Worm (Caenorhabditis elegans): Measurements from ENCODE around the gene F59C12.4.

Gene F59C12.4

DNA sequence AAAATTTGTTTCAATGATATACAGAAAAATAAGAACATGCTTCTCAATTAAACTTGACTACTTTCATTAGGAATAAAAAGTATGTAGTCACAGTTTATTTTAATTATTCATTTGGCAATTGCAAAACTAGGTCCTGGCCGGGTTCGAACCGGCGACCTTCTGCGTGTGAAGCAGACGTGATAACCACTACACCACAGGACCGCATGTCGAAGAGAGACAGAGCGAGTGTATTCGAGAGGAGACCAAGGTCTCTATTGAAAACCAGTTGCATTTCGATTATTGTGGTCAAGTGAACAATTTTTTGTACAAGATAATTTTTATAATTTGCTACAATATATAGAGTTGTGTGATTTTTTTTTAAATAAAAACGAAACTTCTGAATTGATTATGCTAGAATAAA lies 11.6 kb downstream of the F59C12.4 start (continued):
- TF ChIP-seq ztf-16 (tag; optimal IDR thresholded peaks at IDR 0.05) = peak; percentile 48
- no peak for TF ChIP-seq npax-4 (tag; optimal IDR thresholded peaks at IDR 0.05)
- TF ChIP-seq elt-2 (tag; optimal IDR thresholded peaks at IDR 0.05) = peak; percentile 73
- TF ChIP-seq ceh-30 (tag; optimal IDR thresholded peaks at IDR 0.05) = no peak
- TF ChIP-seq syd-9 (tag; optimal IDR thresholded peaks at IDR 0.05) = no peak
- peak; percentile 19 for TF ChIP-seq odd-2 (tag; optimal IDR thresholded peaks at IDR 0.05)
- TF ChIP-seq ceh-31 (tag; optimal IDR thresholded peaks at IDR 0.05) = peak; percentile 37
- TF ChIP-seq ets-4 (tag; optimal IDR thresholded peaks at IDR 0.05) = no peak
- TF ChIP-seq sdc-2 (tag; optimal IDR thresholded peaks at IDR 0.05) = peak; percentile 80
- peak; percentile 59 for TF ChIP-seq fax-1 (tag; optimal IDR thresholded peaks at IDR 0.05)
- TF ChIP-seq ahr-1 (tag; optimal IDR thresholded peaks at IDR 0.05) = peak; percentile 23
- peak; percentile 38 for TF ChIP-seq nfya-1 (tag; optimal IDR thresholded peaks at IDR 0.05)
- peak; percentile 54 for TF ChIP-seq Y22D7AL.16 (tag; optimal IDR thresholded peaks at IDR 0.05)
- TF ChIP-seq ref-2 (tag; optimal IDR thresholded peaks at IDR 0.05) = peak; percentile 63
- TF ChIP-seq lin-11 (tag; optimal IDR thresholded peaks at IDR 0.05) = peak; percentile 38
- peak; percentile 9; the same call in 1 of the 2 replicates for TF ChIP-seq sox-2 (GFP tag; IDR thresholded peaks at IDR 0.05)
- TF ChIP-seq pha-2 (tag; optimal IDR thresholded peaks at IDR 0.05) = no peak
- no peak for TF ChIP-seq hlh-30 (tag; optimal IDR thresholded peaks at IDR 0.05; ENCODE audit: insufficient read depth)
- TF ChIP-seq T23F11.4 (GFP tag; optimal IDR thresholded peaks at IDR 0.05) = peak; percentile 38
- peak; percentile 22 for TF ChIP-seq K02D7.2 (tag; optimal IDR thresholded peaks at IDR 0.05)
- no peak for TF ChIP-seq elt-4 (tag; optimal IDR thresholded peaks at IDR 0.05)
- TF ChIP-seq unc-86 (tag; optimal IDR thresholded peaks at IDR 0.05) = peak; percentile 40
- peak; percentile 12 for TF ChIP-seq ttx-3 (tag; optimal IDR thresholded peaks at IDR 0.05)
- TF ChIP-seq unc-42 (tag; optimal IDR thresholded peaks at IDR 0.05) = no peak
- TF ChIP-seq pqm-1 (tag; optimal IDR thresholded peaks at IDR 0.05) = no peak
- TF ChIP-seq dve-1 (tag; optimal IDR thresholded peaks at IDR 0.05) = peak; percentile 36

DNA sequence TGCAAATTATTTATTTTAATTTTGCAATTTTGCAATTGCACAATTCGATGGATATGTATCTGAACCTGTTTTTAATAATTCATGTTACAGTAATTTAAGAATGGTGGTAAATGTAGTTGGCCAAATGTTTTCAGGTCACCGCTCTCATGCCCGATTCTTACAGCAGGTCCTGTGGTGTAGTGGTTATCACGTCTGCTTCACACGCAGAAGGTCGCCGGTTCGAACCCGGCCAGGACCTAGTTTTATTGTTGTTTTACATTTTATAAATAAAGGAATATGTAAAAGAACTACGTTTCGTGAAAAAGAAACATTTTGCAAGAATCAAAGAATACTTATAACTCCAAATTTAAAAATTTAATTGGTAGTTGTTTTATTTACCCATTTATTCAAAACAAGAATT lies 12.2 kb downstream of the F59C12.4 start:
- TF ChIP-seq unc-86 (tag; optimal IDR thresholded peaks at IDR 0.05) (no peak), ceh-2 (tag; optimal IDR thresholded peaks at IDR 0.05) (no peak), ahr-1 (tag; optimal IDR thresholded peaks at IDR 0.05) (no peak), ceh-30 (tag; optimal IDR thresholded peaks at IDR 0.05) (no peak), sox-4 (tag; optimal IDR thresholded peaks at IDR 0.05) (no peak), pha-2 (tag; optimal IDR thresholded peaks at IDR 0.05) (no peak), ceh-31 (tag; optimal IDR thresholded peaks at IDR 0.05) (no peak), K09A11.1 (tag; optimal IDR thresholded peaks at IDR 0.05; ENCODE audit: insufficient read depth) (no peak), ceh-45 (GFP tag; IDR thresholded peaks at IDR 0.05) (no peak), tbx-7 (tag; optimal IDR thresholded peaks at IDR 0.05) (no peak), dve-1 (tag; optimal IDR thresholded peaks at IDR 0.05) (no peak)

DNA sequence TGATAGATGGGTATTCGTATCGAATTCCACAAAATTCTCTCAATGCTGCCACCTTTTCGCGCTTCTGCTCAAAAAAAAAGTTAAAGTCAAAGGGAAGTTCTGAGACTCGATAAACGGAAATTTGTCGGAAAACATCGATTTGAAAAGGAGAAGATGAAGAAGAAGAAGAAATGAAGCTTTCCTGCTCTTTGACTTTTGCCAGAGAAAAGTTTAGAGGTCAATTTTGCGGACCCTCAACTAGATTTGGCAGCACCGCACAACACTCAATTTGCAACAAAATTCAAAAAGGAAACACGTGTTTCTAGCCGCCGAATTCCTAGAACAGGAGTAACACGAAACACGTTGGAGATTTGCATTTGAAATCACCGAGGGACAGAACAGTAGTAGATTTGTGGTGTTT lies 14.3 kb downstream of the F59C12.4 start:
- TF ChIP-seq ama-1 (optimal IDR thresholded peaks at IDR 0.05) (no peak), fkh-6 (tag; optimal IDR thresholded peaks at IDR 0.05) (no peak), lin-11 (tag; optimal IDR thresholded peaks at IDR 0.05) (no peak), pag-3 (tag; optimal IDR thresholded peaks at IDR 0.05; ENCODE audit: borderline replicate concordance) (no peak), hlh-8 (tag; optimal IDR thresholded peaks at IDR 0.05) (no peak)

DNA sequence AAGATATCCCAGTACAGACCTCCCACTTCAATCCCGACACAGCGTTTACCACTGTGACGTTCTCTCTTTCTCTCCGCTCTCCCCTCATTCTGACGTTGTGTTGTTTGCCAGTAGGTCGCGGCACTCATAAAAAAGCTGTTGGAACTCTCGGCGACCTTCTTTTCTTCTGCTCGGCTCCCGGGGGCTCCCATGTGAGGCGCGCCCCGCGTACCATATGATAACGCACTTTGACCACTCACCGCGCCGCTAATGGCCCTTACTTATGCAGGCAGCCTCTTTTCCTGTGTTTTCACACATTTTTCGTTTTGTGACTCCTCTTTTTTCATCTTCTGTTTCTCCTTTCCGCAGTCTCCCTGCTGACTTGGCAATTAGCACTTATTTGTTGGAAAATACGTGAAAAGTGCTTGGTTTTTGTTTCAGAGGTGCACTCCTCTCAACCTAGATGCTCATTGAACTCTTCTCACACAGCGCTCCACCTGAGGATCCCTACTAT lies 23.1 kb downstream of the F59C12.4 start, which contains the start of gene ser-1:
TSS of gene ser-1 (plus strand) at position 443 of the 493 bp plus-strand sequence.
- TF ChIP-seq pha-2 (tag; optimal IDR thresholded peaks at IDR 0.05) (no peak), F13H6.1 (tag; optimal IDR thresholded peaks at IDR 0.05) (no peak), odd-2 (tag; optimal IDR thresholded peaks at IDR 0.05) (no peak), pha-4 (tag; optimal IDR thresholded peaks at IDR 0.05) (no peak), mec-3 (tag; optimal IDR thresholded peaks at IDR 0.05; ENCODE audit: borderline replicate concordance) (peak; percentile 17), ceh-2 (tag; optimal IDR thresholded peaks at IDR 0.05) (no peak), unc-42 (tag; optimal IDR thresholded peaks at IDR 0.05) (no peak), ceh-9 (tag; optimal IDR thresholded peaks at IDR 0.05) (no peak), syd-9 (tag; optimal IDR thresholded peaks at IDR 0.05) (no peak), ceh-18 (tag; optimal IDR thresholded peaks at IDR 0.05) (peak; percentile 9), pax-1 (tag; optimal IDR thresholded peaks at IDR 0.05) (no peak), ceh-19 (GFP tag; optimal IDR thresholded peaks at IDR 0.05) (no peak)
